Worm (Caenorhabditis elegans) whole organism, late embryonic: Measurements from ENCODE around the gene C16A11.4.
A peak's percentile ranks its signal among the peaks of the same experiment; 100 is the strongest.

Experiments used
- C08G9.2 ChIP-seq: sonication (generic microtip); optimal IDR thresholded peaks from 2 replicates; lab custom pipeline; 2016; ENCODE audit warnings: mild to moderate bottlenecking, missing genetic modification characterization, moderate library complexity, missing compliant biosample characterization
- C38D4.7 ChIP-seq: fragments of 200-800 bp; sonication (Bioruptor generic); optimal IDR thresholded peaks from 2 replicates; lab custom pipeline; 2018; ENCODE audit warnings: mild to moderate bottlenecking, missing genetic modification characterization, moderate library complexity, missing compliant biosample characterization
- K02D7.2 ChIP-seq: sonication (generic microtip); optimal IDR thresholded peaks from 2 replicates; lab custom pipeline; 2017; ENCODE audit warnings: mild to moderate bottlenecking, missing genetic modification characterization, missing compliant biosample characterization
- dve-1 ChIP-seq: sonication (generic microtip); optimal IDR thresholded peaks from 2 replicates; lab custom pipeline; 2017; ENCODE audit warnings: antibody characterized with exemption, mild to moderate bottlenecking, missing genetic modification characterization, missing compliant biosample characterization
- elt-4 ChIP-seq: sonication (generic microtip); optimal IDR thresholded peaks from 2 replicates; lab custom pipeline; 2016; ENCODE audit warnings: missing genetic modification characterization, missing compliant biosample characterization
- unc-42 ChIP-seq: sonication (generic microtip); optimal IDR thresholded peaks from 2 replicates; lab custom pipeline; 2016; ENCODE audit warnings: missing genotype, missing genetic modification characterization, missing compliant biosample characterization
- unc-86 ChIP-seq: sonication (generic microtip); optimal IDR thresholded peaks from 2 replicates; lab custom pipeline; 2016; ENCODE audit warnings: missing genetic modification characterization, missing compliant biosample characterization

Gene C16A11.4

ce11 chrII:4276924-4277323, 50.1 kb downstream of the C16A11.4 start:
- TF ChIP-seq unc-42 (tag; lab: Kevin White, UChicago): peak; percentile 41
- no peak for TF ChIP-seq elt-4

DNA sequence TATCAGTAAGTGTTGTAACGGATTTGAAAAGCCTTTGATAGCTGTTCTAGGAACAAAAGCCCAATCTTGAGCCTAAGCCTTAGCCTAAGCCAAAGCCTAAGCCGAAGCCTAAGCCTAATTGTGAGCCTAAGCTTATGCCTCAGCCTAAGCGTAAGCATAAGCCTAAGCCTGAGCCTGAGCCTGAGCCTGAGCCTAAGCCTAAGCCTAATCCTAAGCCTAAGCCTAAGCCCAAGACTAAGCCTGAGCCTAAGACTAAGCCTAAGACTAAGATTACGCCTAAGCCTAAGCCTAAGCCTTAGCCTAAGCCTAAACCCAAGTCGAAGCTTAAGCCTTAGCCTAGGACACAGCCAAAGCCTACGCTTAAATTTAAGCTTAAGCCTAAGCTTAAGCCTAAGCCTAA, 50.8 kb downstream of the C16A11.4 start:
- TF ChIP-seq K02D7.2 (tag; lab: Kevin White, UChicago): no peak
- TF ChIP-seq unc-86: no peak
- no peak for TF ChIP-seq C38D4.7
- no peak for TF ChIP-seq C08G9.2 (tag; lab: Kevin White, UChicago)
- TF ChIP-seq dve-1 (tag; lab: Kevin White, UChicago): peak; percentile 80
